Worm (Caenorhabditis elegans) whole organism, L4 larva: ENCODE results near the gene srz-102.

Experiments
- F10B5.3 ChIP-seq: sonication (generic microtip); optimal IDR thresholded peaks from 2 replicates; lab custom pipeline; 2016; ENCODE audit warnings: mild to moderate bottlenecking, missing genetic modification characterization, missing compliant biosample characterization
- F26F4.8 ChIP-seq: fragments of 200-800 bp; sonication (Bioruptor generic); conservative IDR thresholded peaks from 2 replicates; pipeline ENCODE4 v1.3.6; 2022; ENCODE audit warnings: missing genetic modification characterization, missing compliant biosample characterization
- F49E8.2 ChIP-seq: sonication (generic microtip); optimal IDR thresholded peaks from 2 replicates; lab custom pipeline; 2016; ENCODE audit warnings: missing compliant biosample characterization, mild to moderate bottlenecking, missing genetic modification characterization, borderline replicate concordance
- Y105C5A.15 ChIP-seq: fragments of 200-800 bp; sonication (Bioruptor generic); IDR thresholded peaks from 2 replicates; pipeline ENCODE4 v1.3.6; 2022; ENCODE audit warnings: missing genetic modification characterization, missing compliant biosample characterization
- Y48G9A.11 ChIP-seq: fragments of 200-800 bp; sonication (Bioruptor generic); IDR thresholded peaks from 2 replicates; pipeline ENCODE4 v1.3.6; 2022; ENCODE audit warnings: missing genetic modification reagents, missing genetic modification characterization, missing compliant biosample characterization
- Y75B8A.6 ChIP-seq: fragments of 200-800 bp; sonication (Bioruptor generic); IDR thresholded peaks from 2 replicates; pipeline ENCODE4 v1.3.6; 2022; ENCODE audit warnings: missing genetic modification reagents, missing genetic modification characterization, missing compliant biosample characterization
- ZK337.2 ChIP-seq: fragments of 200-800 bp; sonication (Bioruptor generic); IDR thresholded peaks from 2 replicates; pipeline ENCODE4 v1.3.6; 2022; ENCODE audit warnings: missing genetic modification reagents, missing genetic modification characterization, missing compliant biosample characterization
- ceh-32 ChIP-seq: sonication (generic microtip); optimal IDR thresholded peaks from 2 replicates; lab custom pipeline; 2016; ENCODE audit warnings: mild to moderate bottlenecking, missing genetic modification characterization, missing compliant biosample characterization; ENCODE audit not compliant: poor library complexity
- daf-16 ChIP-seq, 3 experiments: sonication (generic microtip); optimal IDR thresholded peaks; 2 replicates each; lab custom pipeline; 2016 to 2017; ENCODE audit warnings: missing genetic modification characterization in 3 of 3, missing genetic modification reagents in 3 of 3, mild to moderate bottlenecking in 2 of 3, missing compliant biosample characterization in 2 of 3, missing biosample characterization in 1 of 3, moderate library complexity in 1 of 3
- daf-8 ChIP-seq: fragments of 200-800 bp; sonication (Bioruptor generic); IDR thresholded peaks from 2 replicates; pipeline ENCODE4 v1.3.6; 2022; ENCODE audit warnings: missing genetic modification characterization, missing compliant biosample characterization
- dmd-6 ChIP-seq: fragments of 200-800 bp; sonication (Bioruptor generic); IDR thresholded peaks from 2 replicates; pipeline ENCODE4 v1.3.6; 2022; ENCODE audit warnings: missing genetic modification reagents, missing genetic modification characterization, missing compliant biosample characterization
- dmd-8 ChIP-seq: fragments of 200-800 bp; sonication (Bioruptor generic); IDR thresholded peaks from 2 replicates; pipeline ENCODE4 v1.3.6; 2022; ENCODE audit warnings: missing genetic modification characterization, missing compliant biosample characterization
- duxl-1 ChIP-seq: sonication (generic microtip); optimal IDR thresholded peaks from 2 replicates; lab custom pipeline; 2016; ENCODE audit warnings: mild to moderate bottlenecking, missing genetic modification characterization, moderate library complexity, missing compliant biosample characterization; ENCODE audit not compliant: poor library complexity
- egl-27 ChIP-seq: sonication (generic microtip); optimal IDR thresholded peaks from 3 replicates; lab custom pipeline; 2017; ENCODE audit warnings: missing biosample characterization, missing genetic modification reagents, missing genetic modification characterization
- egl-43 ChIP-seq: fragments of 200-800 bp; sonication (Bioruptor generic); IDR thresholded peaks from 2 replicates; pipeline ENCODE4 v1.3.6; 2022; ENCODE audit warnings: missing genetic modification reagents, missing genetic modification characterization, missing compliant biosample characterization
- fos-1 ChIP-seq: fragments of 150-350 bp; optimal IDR thresholded peaks from 2 replicates; lab custom pipeline; 2014; ENCODE audit warnings: missing biosample characterization, missing genetic modification characterization
- hlh-30 ChIP-seq: sonication (generic microtip); optimal IDR thresholded peaks from 2 replicates; lab custom pipeline; 2017; ENCODE audit warnings: antibody characterized with exemption, mild to moderate bottlenecking, missing genetic modification characterization, missing compliant biosample characterization; ENCODE audit not compliant: insufficient read depth
- hmg-1.1 ChIP-seq: fragments of 200-800 bp; sonication (Bioruptor generic); IDR thresholded peaks from 2 replicates; pipeline ENCODE4 v1.3.6; 2022; ENCODE audit warnings: missing genetic modification reagents, missing genetic modification characterization, missing compliant biosample characterization
- lim-7 ChIP-seq: fragments of 200-800 bp; sonication (Bioruptor generic); IDR thresholded peaks from 2 replicates; pipeline ENCODE4 v1.3.6; 2022; ENCODE audit warnings: missing genetic modification characterization, missing compliant biosample characterization
- lin-29 ChIP-seq: fragments of 200-800 bp; sonication (Bioruptor generic); IDR thresholded peaks from 2 replicates; pipeline ENCODE4 v1.3.6; 2022; ENCODE audit warnings: missing genetic modification reagents, missing genetic modification characterization, missing compliant biosample characterization
- lin-39 ChIP-seq: fragments of 150-350 bp; optimal IDR thresholded peaks from 2 replicates; lab custom pipeline; 2014; ENCODE audit warnings: missing biosample characterization, missing genetic modification reagents, missing genetic modification characterization
- madf-5 ChIP-seq, 2 experiments: fragments of 200-800 bp; sonication (Bioruptor generic); IDR thresholded peaks; 2 replicates each; pipeline ENCODE4 v1.3.6; 2022; ENCODE audit warnings: missing compliant biosample characterization in 2 of 2, missing genetic modification characterization in 2 of 2
- mes-2 ChIP-seq: sonication (generic microtip); optimal IDR thresholded peaks from 2 replicates; lab custom pipeline; 2016; ENCODE audit warnings: missing genotype, mild to moderate bottlenecking, missing genetic modification characterization, missing compliant biosample characterization; ENCODE audit not compliant: poor library complexity, severe bottlenecking
- mxl-3 ChIP-seq: fragments of 200-800 bp; sonication (Bioruptor generic); optimal IDR thresholded peaks from 2 replicates; lab custom pipeline; 2018; ENCODE audit warnings: mild to moderate bottlenecking, missing genetic modification characterization, missing compliant biosample characterization
- nhr-11 ChIP-seq: fragments of 150-350 bp; optimal IDR thresholded peaks from 2 replicates; lab custom pipeline; 2014; ENCODE audit warnings: missing biosample characterization, missing genetic modification characterization
- nhr-237 ChIP-seq: sonication (generic microtip); optimal IDR thresholded peaks from 2 replicates; lab custom pipeline; 2017; ENCODE audit warnings: missing biosample characterization, missing genetic modification characterization
- nhr-25 ChIP-seq: sonication (generic microtip); optimal IDR thresholded peaks from 2 replicates; lab custom pipeline; 2017; ENCODE audit warnings: missing genetic modification characterization, mild to moderate bottlenecking, missing compliant biosample characterization, antibody characterized with exemption, moderate library complexity, borderline replicate concordance; ENCODE audit not compliant: insufficient read depth
- nhr-41 ChIP-seq: fragments of 200-800 bp; sonication (Bioruptor generic); IDR thresholded peaks from 2 replicates; pipeline ENCODE4 v1.3.6; 2022; ENCODE audit warnings: missing genetic modification reagents, missing genetic modification characterization, missing compliant biosample characterization
- php-3 ChIP-seq: fragments of 200-800 bp; sonication (Bioruptor generic); IDR thresholded peaks from 2 replicates; pipeline ENCODE4 v1.3.6; 2022; ENCODE audit warnings: missing genetic modification reagents, missing genetic modification characterization, missing compliant biosample characterization
- set-16 ChIP-seq: fragments of 200-800 bp; sonication (Bioruptor generic); IDR thresholded peaks from 2 replicates; pipeline ENCODE4 v1.3.6; 2022; ENCODE audit warnings: missing genetic modification reagents, missing genetic modification characterization, missing compliant biosample characterization
- snpc-1.2 ChIP-seq: fragments of 200-800 bp; sonication (Bioruptor generic); IDR thresholded peaks from 2 replicates; pipeline ENCODE4 v1.3.6; 2022; ENCODE audit warnings: missing genetic modification reagents, missing genetic modification characterization, missing compliant biosample characterization
- snpc-4 ChIP-seq: fragments of 150-350 bp; optimal IDR thresholded peaks from 2 replicates; lab custom pipeline; 2014; ENCODE audit warnings: missing biosample characterization, missing genetic modification characterization
- spr-3 ChIP-seq: fragments of 200-800 bp; sonication (Bioruptor generic); optimal IDR thresholded peaks from 2 replicates; lab custom pipeline; 2018; ENCODE audit warnings: mild to moderate bottlenecking, missing genetic modification characterization, missing compliant biosample characterization
- tag-97 ChIP-seq: fragments of 200-800 bp; sonication (Bioruptor generic); IDR thresholded peaks from 2 replicates; pipeline ENCODE4 v1.3.6; 2022; ENCODE audit warnings: missing genetic modification characterization, missing compliant biosample characterization
- unc-130 ChIP-seq: sonication (generic microtip); optimal IDR thresholded peaks from 2 replicates; lab custom pipeline; 2016; ENCODE audit warnings: missing genetic modification reagents, missing genetic modification characterization, missing compliant biosample characterization
- ztf-11 ChIP-seq: fragments of 150-350 bp; optimal IDR thresholded peaks from 2 replicates; lab custom pipeline; 2014; ENCODE audit warnings: missing biosample characterization, missing genetic modification characterization
- ztf-7 ChIP-seq: fragments of 150-350 bp; optimal IDR thresholded peaks from 2 replicates; lab custom pipeline; 2014; ENCODE audit warnings: missing biosample characterization, missing genetic modification characterization

Gene srz-102

DNA sequence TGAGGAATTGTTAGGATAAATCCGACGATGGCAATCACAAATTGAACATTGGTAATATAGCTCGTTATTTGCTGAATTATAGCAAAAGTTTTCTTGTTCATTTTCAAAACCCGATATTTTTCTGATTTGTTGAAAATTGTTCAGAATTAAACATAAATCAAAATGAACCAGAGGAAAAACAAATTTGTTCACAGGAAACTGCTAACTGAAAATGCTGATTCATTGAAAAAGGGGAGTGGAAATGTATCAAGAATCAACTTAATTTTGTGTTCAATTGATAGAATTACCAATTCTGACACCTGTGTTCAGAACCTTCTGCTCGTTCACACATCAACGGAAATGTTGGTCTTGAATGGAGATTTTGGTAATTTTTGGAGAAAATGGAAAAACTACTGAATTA is 43.8 kb upstream of the srz-102 start, which contains the start of gene srw-77:
srw-77 (minus strand) TSS at position 101 of the 400 bp plus-strand sequence.
- no peak for TF ChIP-seq hmg-1.1
- TF ChIP-seq daf-8: no peak
- no peak for TF ChIP-seq Y105C5A.15
- TF ChIP-seq nhr-25 (tag; lab: Kevin White, UChicago): no peak
- no peak for TF ChIP-seq snpc-1.2
- TF ChIP-seq nhr-237 (tag; lab: Kevin White, UChicago): no peak
- no peak for TF ChIP-seq mxl-3 (GFP tag; lab: Kevin White, UChicago)
- TF ChIP-seq lin-29: no peak
- TF ChIP-seq F49E8.2: no peak
- no peak for TF ChIP-seq mes-2
- TF ChIP-seq set-16: no peak
- no peak for TF ChIP-seq nhr-41 (GFP tag; lab: Robert Waterston, UW)
- TF ChIP-seq egl-27 (tag; lab: Kevin White, UChicago): no peak
- no peak for TF ChIP-seq unc-130 (GFP tag; lab: Kevin White, UChicago)

DNA sequence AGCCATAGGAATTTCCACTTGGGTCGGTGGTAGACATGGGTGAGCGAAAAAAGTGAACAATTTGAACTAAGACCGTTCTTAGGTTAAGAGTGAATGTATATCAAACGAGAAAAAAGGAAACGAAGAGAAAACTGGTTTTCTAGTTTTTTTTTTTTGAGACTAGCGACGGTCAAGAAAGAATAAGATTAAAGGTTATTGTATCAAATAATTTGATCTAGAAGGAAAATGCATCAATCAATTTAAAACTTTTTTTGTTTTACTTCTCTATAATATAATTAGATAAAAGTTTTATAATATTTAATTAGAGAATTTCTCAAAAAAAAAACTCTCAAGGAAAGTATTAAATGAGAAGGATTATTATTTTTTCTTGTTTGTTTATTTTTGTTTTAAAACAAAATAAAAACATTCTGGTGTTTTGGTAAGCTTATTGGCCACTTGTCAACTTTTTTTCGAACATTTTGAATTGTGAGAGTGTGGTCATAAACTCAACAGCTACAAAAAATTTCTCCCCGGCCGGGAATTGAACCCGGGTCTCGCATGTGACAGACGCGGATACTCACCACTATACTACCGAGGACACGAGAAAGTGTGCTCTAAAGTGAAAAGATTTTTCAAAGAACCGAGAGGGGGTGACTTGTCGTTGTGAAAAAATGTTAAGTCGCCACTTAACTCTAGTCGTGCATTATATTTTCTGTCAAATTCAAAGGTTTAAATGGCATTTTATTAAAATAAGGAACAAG is 42.0 kb upstream of the srz-102 start, which contains the start of gene W06G6.17:
W06G6.17 (minus strand) TSS at position 51 of the 740 bp plus-strand sequence.
- TF ChIP-seq egl-43 (GFP tag; lab: Robert Waterston, UW) (peak; percentile 49; the same call in 1 of the 2 replicates), dmd-6 (GFP tag; lab: Robert Waterston, UW) (peak; percentile 28; the same call in 1 of the 2 replicates), dmd-8 (GFP tag; lab: Robert Waterston, UW) (0 out of 2 replicates have a peak, but pooled peaks have one; percentile 30), daf-16 (GFP tag; optimal IDR thresholded peaks at IDR 0.05; lab: Kevin White, UChicago) (peak in 1 of 2 experiments; percentile 44), daf-16 (tag; optimal IDR thresholded peaks at IDR 0.05; lab: Kevin White, UChicago) (peak; percentile 44), snpc-4 (tag; lab: Kevin White, UChicago) (no peak), Y48G9A.11 (GFP tag; lab: Robert Waterston, UW) (0 out of 2 replicates have a peak, but pooled peaks have one; percentile 23), F26F4.8 (GFP tag; lab: Robert Waterston, UW) (0 out of 2 replicates have a peak, but pooled peaks have one; percentile 38), duxl-1 (peak; percentile 53), madf-5 (GFP tag; IDR thresholded peaks at IDR 0.05; lab: Robert Waterston, UW) (0 out of 4 replicates have a peak, but pooled peaks of 1 of the 2 experiments have one; percentile 49), hlh-30 (tag; lab: Kevin White, UChicago) (peak; percentile 74), lim-7 (GFP tag; lab: Robert Waterston, UW) (0 out of 2 replicates have a peak, but pooled peaks have one; percentile 22), lin-39 (no peak), ZK337.2 (GFP tag; lab: Robert Waterston, UW) (no peak), ztf-11 (no peak), tag-97 (GFP tag; lab: Robert Waterston, UW) (no peak)

DNA sequence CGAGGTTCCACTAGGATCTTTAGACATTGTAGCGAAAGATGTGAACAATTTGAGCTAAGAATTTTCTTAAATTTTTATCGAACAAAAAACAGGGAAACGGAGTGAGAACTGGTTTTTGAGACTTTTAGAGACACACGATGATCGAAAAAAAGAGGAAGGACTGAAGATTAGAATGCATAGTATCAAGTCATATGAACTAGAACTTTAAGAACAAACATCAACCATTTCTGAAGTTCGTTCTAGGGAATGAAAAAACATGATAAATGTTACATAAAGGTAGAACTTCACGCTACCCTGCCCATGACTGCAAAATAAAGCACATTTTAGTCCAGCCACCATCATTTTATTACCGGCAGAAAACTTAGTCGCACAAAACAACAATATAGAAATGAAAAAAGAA is 41.0 kb upstream of the srz-102 start, which contains the start of gene W06G6.9:
W06G6.9 (minus strand) TSS at position 101 of the 400 bp plus-strand sequence.
- TF ChIP-seq Y75B8A.6: no peak
- no peak for TF ChIP-seq ceh-32 (tag; lab: Kevin White, UChicago)
- no peak for TF ChIP-seq hlh-30 (tag; lab: Kevin White, UChicago)
- TF ChIP-seq ztf-7 (tag; lab: Kevin White, UChicago): no peak
- TF ChIP-seq spr-3 (GFP tag; lab: Kevin White, UChicago): no peak
- TF ChIP-seq nhr-11 (tag; lab: Kevin White, UChicago): no peak
- no peak for TF ChIP-seq fos-1 (tag; lab: Kevin White, UChicago)
- no peak for TF ChIP-seq F10B5.3 (tag; lab: Kevin White, UChicago)
- TF ChIP-seq php-3 (GFP tag; lab: Robert Waterston, UW): no peak
